Fruit fly (Drosophila melanogaster) whole organism, embryonic: ENCODE measurements around the gene SIDL.

Experiments used
- Atf3 ChIP-seq: fragments of 200-800 bp; sonication (Bioruptor generic); optimal IDR thresholded peaks from 3 replicates; lab custom pipeline; 2016; ENCODE audit warnings: missing biosample characterization, missing genetic modification characterization
- BEAF-32 ChIP-seq: fragments of 200-800 bp; sonication (Bioruptor generic); optimal IDR thresholded peaks from 3 replicates; lab custom pipeline; 2017; ENCODE audit warnings: missing biosample characterization, missing genetic modification characterization, mild to moderate bottlenecking, moderate library complexity, missing genetic modification reagents
- CG11247 ChIP-seq: fragments of 200-800 bp; sonication (Bioruptor generic); IDR thresholded peaks from 2 replicates; pipeline ENCODE4 v1.3.6; 2022; ENCODE audit warnings: missing biosample characterization, missing genetic modification characterization
- CG11398 ChIP-seq: fragments of 200-800 bp; sonication (Bioruptor generic); optimal IDR thresholded peaks from 2 replicates; lab custom pipeline; 2016; ENCODE audit warnings: missing biosample characterization, missing genetic modification characterization
- CG1233 ChIP-seq: fragments of 200-800 bp; sonication (Bioruptor generic); optimal IDR thresholded peaks from 4 replicates; lab custom pipeline; 2018; ENCODE audit warnings: missing biosample characterization, mild to moderate bottlenecking, missing genetic modification characterization
- CG13296 ChIP-seq: fragments of 200-800 bp; sonication (Bioruptor generic); optimal IDR thresholded peaks from 3 replicates; lab custom pipeline; 2018; ENCODE audit warnings: missing biosample characterization, mild to moderate bottlenecking, missing genetic modification characterization
- CG1792 ChIP-seq: fragments of 200-800 bp; sonication (Bioruptor generic); optimal IDR thresholded peaks from 2 replicates; lab custom pipeline; 2016; ENCODE audit warnings: missing biosample characterization, missing genetic modification characterization
- CG2712 ChIP-seq: fragments of 200-800 bp; optimal IDR thresholded peaks from 3 replicates; lab custom pipeline; 2019; ENCODE audit warnings: missing biosample characterization, mild to moderate bottlenecking, missing genetic modification characterization, moderate library complexity
- CG2889 ChIP-seq: fragments of 200-800 bp; sonication (Bioruptor generic); IDR thresholded peaks from 3 replicates; pipeline ENCODE4 v1.3.6; 2022; ENCODE audit warnings: missing biosample characterization, missing genetic modification characterization
- CG31441 ChIP-seq: fragments of 200-800 bp; sonication (Bioruptor generic); IDR thresholded peaks from 2 replicates; pipeline ENCODE4 v1.3.6; 2022; ENCODE audit warnings: missing biosample characterization, missing genetic modification characterization
- CG6765 ChIP-seq: fragments of 200-800 bp; sonication (Bioruptor generic); optimal IDR thresholded peaks from 3 replicates; lab custom pipeline; 2017; ENCODE audit warnings: missing biosample characterization, mild to moderate bottlenecking, missing genetic modification characterization
- CG7786 ChIP-seq: fragments of 200-800 bp; sonication (Bioruptor generic); optimal IDR thresholded peaks from 2 replicates; lab custom pipeline; 2016; ENCODE audit warnings: missing biosample characterization, missing genetic modification characterization
- CG8765 ChIP-seq: fragments of 200-800 bp; sonication (Bioruptor generic); IDR thresholded peaks from 2 replicates; pipeline ENCODE4 v1.3.6; 2022; ENCODE audit warnings: missing biosample characterization, missing genetic modification characterization
- Camta ChIP-seq: fragments of 200-800 bp; sonication (Bioruptor generic); optimal IDR thresholded peaks from 2 replicates; lab custom pipeline; 2016; ENCODE audit warnings: missing biosample characterization, missing genetic modification characterization
- CkIIα-i1 ChIP-seq: fragments of 200-800 bp; sonication (Bioruptor generic); IDR thresholded peaks from 2 replicates; pipeline ENCODE4 v1.3.6; 2022; ENCODE audit warnings: missing biosample characterization, missing genetic modification characterization
- Dad ChIP-seq: fragments of 200-800 bp; sonication (Bioruptor generic); optimal IDR thresholded peaks from 3 replicates; lab custom pipeline; 2016; ENCODE audit warnings: missing biosample characterization, missing genetic modification characterization
- Doc3 ChIP-seq: fragments of 200-800 bp; sonication (Bioruptor generic); IDR thresholded peaks from 3 replicates; pipeline ENCODE4 v1.3.6; 2022; ENCODE audit warnings: missing biosample characterization, missing genetic modification characterization; ENCODE audit not compliant: partially characterized antibody
- Drgx ChIP-seq: fragments of 200-800 bp; sonication (Bioruptor generic); IDR thresholded peaks from 2 replicates; pipeline ENCODE4 v1.3.6; 2022; ENCODE audit warnings: missing biosample characterization, missing genetic modification characterization
- Fer2 ChIP-seq: fragments of 200-800 bp; sonication (Bioruptor generic); optimal IDR thresholded peaks from 2 replicates; lab custom pipeline; 2018; ENCODE audit warnings: missing biosample characterization, mild to moderate bottlenecking, missing genetic modification characterization, moderate library complexity
- Hmx ChIP-seq: fragments of 200-800 bp; sonication (Bioruptor generic); optimal IDR thresholded peaks from 2 replicates; lab custom pipeline; 2016; ENCODE audit warnings: missing biosample characterization, missing genetic modification characterization
- Myb ChIP-seq: fragments of 200-800 bp; sonication (Bioruptor generic); optimal IDR thresholded peaks from 2 replicates; lab custom pipeline; 2016; ENCODE audit warnings: missing biosample characterization, missing genetic modification characterization
- Nf-YA ChIP-seq: fragments of 200-800 bp; sonication (Bioruptor generic); IDR thresholded peaks from 2 replicates; pipeline ENCODE4 v1.3.6; 2022; ENCODE audit warnings: missing biosample characterization, missing genetic modification characterization
- Nf-YC ChIP-seq: fragments of 200-800 bp; optimal IDR thresholded peaks from 3 replicates; lab custom pipeline; 2019; ENCODE audit warnings: missing biosample characterization, mild to moderate bottlenecking, missing genetic modification characterization, moderate library complexity
- Six4 ChIP-seq: fragments of 200-800 bp; sonication (Bioruptor generic); optimal IDR thresholded peaks from 2 replicates; lab custom pipeline; 2016; ENCODE audit warnings: missing biosample characterization, missing genetic modification characterization
- Sox100B ChIP-seq: fragments of 200-800 bp; sonication (Bioruptor generic); optimal IDR thresholded peaks from 3 replicates; lab custom pipeline; 2018; ENCODE audit warnings: missing biosample characterization, mild to moderate bottlenecking, missing genetic modification characterization
- Sry-δ ChIP-seq: fragments of 200-800 bp; sonication (Bioruptor generic); optimal IDR thresholded peaks from 2 replicates; lab custom pipeline; 2016; ENCODE audit warnings: missing biosample characterization, missing genetic modification characterization
- Ssrp ChIP-seq: fragments of 200-800 bp; sonication (Bioruptor generic); optimal IDR thresholded peaks from 2 replicates; lab custom pipeline; 2018; ENCODE audit warnings: missing biosample characterization, mild to moderate bottlenecking, missing genetic modification characterization, moderate library complexity
- TFAM ChIP-seq: fragments of 200-800 bp; sonication (Bioruptor generic); optimal IDR thresholded peaks from 2 replicates; lab custom pipeline; 2017; ENCODE audit warnings: missing biosample characterization, missing genetic modification characterization, inconsistent platforms
- Vsx1 ChIP-seq: fragments of 200-800 bp; sonication (Bioruptor generic); optimal IDR thresholded peaks from 2 replicates; lab custom pipeline; 2017; ENCODE audit warnings: missing biosample characterization, mild to moderate bottlenecking, missing genetic modification characterization, missing genetic modification reagents
- ara ChIP-seq: fragments of 200-800 bp; sonication (Bioruptor generic); IDR thresholded peaks from 2 replicates; pipeline ENCODE4 v1.3.6; 2022; ENCODE audit warnings: missing biosample characterization, missing genetic modification characterization
- bbx ChIP-seq: fragments of 200-800 bp; sonication (Bioruptor generic); IDR thresholded peaks from 2 replicates; pipeline ENCODE4 v1.3.6; 2022; ENCODE audit warnings: missing biosample characterization, missing genetic modification characterization; ENCODE audit not compliant: partially characterized antibody
- cato ChIP-seq: fragments of 200-800 bp; sonication (Bioruptor generic); optimal IDR thresholded peaks from 2 replicates; lab custom pipeline; 2016; ENCODE audit warnings: missing biosample characterization, missing genetic modification characterization, borderline replicate concordance
- caup ChIP-seq: fragments of 200-800 bp; sonication (Bioruptor generic); optimal IDR thresholded peaks from 3 replicates; lab custom pipeline; 2017; ENCODE audit warnings: missing biosample characterization, mild to moderate bottlenecking, missing genetic modification characterization, moderate library complexity; ENCODE audit not compliant: severe bottlenecking
- crol ChIP-seq: fragments of 200-800 bp; sonication (Bioruptor generic); IDR thresholded peaks from 2 replicates; pipeline ENCODE4 v1.3.6; 2022; ENCODE audit warnings: missing biosample characterization, missing genetic modification characterization
- fd64A ChIP-seq: fragments of 200-800 bp; sonication (Bioruptor generic); optimal IDR thresholded peaks from 3 replicates; lab custom pipeline; 2018; ENCODE audit warnings: missing biosample characterization, mild to moderate bottlenecking, missing genetic modification characterization
- gcm2 ChIP-seq: fragments of 200-800 bp; sonication (Bioruptor generic); optimal IDR thresholded peaks from 2 replicates; lab custom pipeline; 2016; ENCODE audit warnings: missing biosample characterization, missing genetic modification characterization
- gsb-n ChIP-seq: fragments of 200-800 bp; sonication (Bioruptor generic); optimal IDR thresholded peaks from 3 replicates; lab custom pipeline; 2018; ENCODE audit warnings: missing biosample characterization, mild to moderate bottlenecking, missing genetic modification characterization
- jigr1 ChIP-seq: fragments of 200-800 bp; sonication (Bioruptor generic); IDR thresholded peaks from 3 replicates; pipeline ENCODE4 v1.3.6; 2022; ENCODE audit warnings: missing biosample characterization, missing genetic modification characterization
- kah ChIP-seq: fragments of 200-800 bp; sonication (Bioruptor generic); optimal IDR thresholded peaks from 2 replicates; lab custom pipeline; 2018; ENCODE audit warnings: missing biosample characterization, mild to moderate bottlenecking, missing genetic modification characterization
- klu ChIP-seq: fragments of 200-800 bp; sonication (Bioruptor generic); IDR thresholded peaks from 2 replicates; pipeline ENCODE4 v1.3.6; 2022; ENCODE audit warnings: missing biosample characterization, missing genetic modification characterization
- lov ChIP-seq, 2 experiments: fragments of 200-800 bp in 1 of 2; fragments of >200 bp in 1 of 2; sonication (Bioruptor generic) in 1 of 2; IDR thresholded peaks in 1 of 2; optimal IDR thresholded peaks in 1 of 2; 2 replicates in 1 of 2; 3 replicates in 1 of 2; pipeline versions ENCODE4 v1.3.6 to Lab custom; 2017 to 2022; ENCODE audit warnings: missing biosample characterization in 1 of 2, missing genetic modification characterization in 1 of 2
- nau ChIP-seq: fragments of 200-800 bp; sonication (Bioruptor generic); optimal IDR thresholded peaks from 3 replicates; lab custom pipeline; 2017; ENCODE audit warnings: missing biosample characterization, mild to moderate bottlenecking, missing genetic modification characterization, missing genetic modification reagents
- pfk ChIP-seq: fragments of 200-800 bp; sonication (Bioruptor generic); optimal IDR thresholded peaks from 2 replicates; lab custom pipeline; 2018; ENCODE audit warnings: missing biosample characterization, mild to moderate bottlenecking, missing genetic modification characterization, moderate library complexity
- prd ChIP-seq, 3 experiments: fragments of >200 bp in 2 of 3; fragments of 200-800 bp in 1 of 3; sonication (Bioruptor generic) in 1 of 3; optimal IDR thresholded peaks in 2 of 3; IDR thresholded peaks in 1 of 3; 2 replicates in 2 of 3; 3 replicates in 1 of 3; pipeline versions ENCODE4 v1.3.6 to Lab custom; 2017 to 2022; ENCODE audit warnings: missing biosample characterization in 1 of 3, missing genetic modification characterization in 1 of 3
- psq ChIP-seq: fragments of 200-800 bp; sonication (Bioruptor generic); optimal IDR thresholded peaks from 2 replicates; lab custom pipeline; 2017; ENCODE audit warnings: missing biosample characterization, missing genetic modification characterization
- sd ChIP-seq: fragments of 200-800 bp; sonication (Bioruptor generic); optimal IDR thresholded peaks from 3 replicates; lab custom pipeline; 2018; ENCODE audit warnings: missing biosample characterization, mild to moderate bottlenecking, missing genetic modification characterization, moderate library complexity
- shn ChIP-seq: fragments of 200-800 bp; sonication (Bioruptor generic); optimal IDR thresholded peaks from 3 replicates; lab custom pipeline; 2016; ENCODE audit warnings: missing biosample characterization, missing genetic modification characterization
- wdn ChIP-seq: fragments of 200-800 bp; sonication (Bioruptor generic); IDR thresholded peaks from 2 replicates; pipeline ENCODE4 v1.3.6; 2022; ENCODE audit warnings: missing biosample characterization, missing genetic modification characterization
- zen2 ChIP-seq: fragments of 200-800 bp; sonication (Bioruptor generic); IDR thresholded peaks from 3 replicates; pipeline ENCODE4 v1.3.6; 2022; ENCODE audit warnings: missing biosample characterization, missing genetic modification characterization; ENCODE audit not compliant: partially characterized antibody

The SIDL gene

DNA sequence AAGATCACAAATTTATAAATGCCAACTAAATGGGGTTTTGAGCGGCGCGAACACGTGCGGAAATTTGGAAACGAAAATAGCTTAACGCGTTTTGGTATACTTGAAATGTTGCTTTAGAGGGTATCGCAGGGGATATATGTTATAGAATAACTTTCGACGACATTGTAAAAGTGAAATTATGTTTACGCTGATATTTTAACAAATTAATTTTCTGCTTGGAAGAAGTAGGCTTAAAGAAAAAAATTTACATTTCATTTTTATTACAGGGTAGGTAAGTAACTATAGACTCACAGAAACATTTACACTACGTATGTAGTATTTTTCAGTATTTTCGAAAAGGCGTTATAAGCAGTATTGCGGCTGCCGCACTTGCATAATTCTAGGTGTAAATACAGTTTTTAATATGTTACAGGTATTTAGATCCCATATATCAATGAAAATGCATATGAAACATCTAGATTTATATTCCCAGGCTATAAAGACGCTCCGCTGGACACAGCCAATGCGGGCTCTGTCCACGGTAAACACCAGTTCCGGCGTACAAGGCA lies 10.7 kb upstream of the SIDL start, which contains the start of the genes Art3 and mRpS10 (continued):
- TF ChIP-seq nau (GFP tag; lab: Kevin White, UChicago) (no peak), Sry-δ (GFP tag; lab: Kevin White, UChicago) (peak; percentile 91), sd (tag; lab: Kevin White, UChicago) (peak; percentile 99), CkIIα-i1 (peak; percentile 99), CG13296 (GFP tag; lab: Kevin White, UChicago) (peak; percentile 100), Sox100B (peak; percentile 100), wdn (peak; percentile 100), Ssrp (tag; lab: Kevin White, UChicago) (peak; percentile 100), klu (GFP tag; lab: Robert Waterston, UW) (peak; percentile 100), CG31441 (peak; percentile 100), Nf-YA (GFP tag; lab: Robert Waterston, UW) (peak; percentile 100), BEAF-32 (GFP tag; lab: Kevin White, UChicago) (peak; percentile 52), CG1792 (peak; percentile 100), gcm2 (GFP tag; lab: Kevin White, UChicago) (peak; percentile 99), pfk (peak; percentile 84), Drgx (GFP tag; lab: Robert Waterston, UW) (peak; percentile 100), Myb (GFP tag; lab: Kevin White, UChicago) (peak; percentile 96), Nf-YC (tag; lab: Kevin White, UChicago) (peak; percentile 96), Vsx1 (GFP tag; lab: Kevin White, UChicago) (peak; percentile 99), Six4 (GFP tag; lab: Kevin White, UChicago) (peak; percentile 100), Camta (GFP tag; lab: Kevin White, UChicago) (peak; percentile 100), Dad (GFP tag; lab: Kevin White, UChicago) (peak; percentile 100), shn (GFP tag; lab: Kevin White, UChicago) (peak; percentile 100), ara (GFP tag; lab: Robert Waterston, UW) (peak; percentile 100), kah (GFP tag; lab: Kevin White, UChicago) (peak; percentile 99), bbx (GFP tag; lab: Robert Waterston, UW) (no peak), lov (optimal IDR thresholded peaks at IDR 0.05; lab: Kevin White, UChicago) (no peak), lov (GFP tag; IDR thresholded peaks at IDR 0.05; lab: Robert Waterston, UW) (peak; percentile 100), cato (GFP tag; lab: Kevin White, UChicago) (peak; percentile 100), jigr1 (GFP tag; lab: Robert Waterston, UW) (peak; percentile 99), crol (GFP tag; lab: Robert Waterston, UW) (peak; percentile 93), psq (GFP tag; lab: Kevin White, UChicago) (peak; percentile 99), Fer2 (tag; lab: Kevin White, UChicago) (peak; percentile 100), prd (optimal IDR thresholded peaks at IDR 0.05; lab: Kevin White, UChicago) (no peak), prd (GFP tag; IDR thresholded peaks at IDR 0.05; lab: Robert Waterston, UW) (peak; percentile 100), Hmx (GFP tag; lab: Kevin White, UChicago) (peak; percentile 99), Doc3 (GFP tag; lab: Robert Waterston, UW) (no peak), Atf3 (GFP tag; lab: Kevin White, UChicago) (peak; percentile 100), CG8765 (GFP tag; lab: Robert Waterston, UW) (peak; percentile 100), TFAM (GFP tag; lab: Kevin White, UChicago) (peak; percentile 97), fd64A (GFP tag; lab: Kevin White, UChicago) (peak; percentile 99), CG1233 (GFP tag; lab: Kevin White, UChicago) (peak; percentile 100), CG2712 (tag; lab: Kevin White, UChicago) (peak; percentile 100), zen2 (GFP tag; lab: Robert Waterston, UW) (no peak), caup (GFP tag; lab: Kevin White, UChicago) (peak; percentile 100), CG11247 (GFP tag; lab: Robert Waterston, UW) (peak; percentile 100), gsb-n (tag; lab: Kevin White, UChicago) (peak; percentile 100), CG7786 (GFP tag; lab: Kevin White, UChicago) (peak; percentile 100), CG2889 (GFP tag; lab: Robert Waterston, UW) (peak; percentile 100), CG6765 (peak; percentile 99), CG11398 (peak; percentile 100)
